Worm (Caenorhabditis elegans): ENCODE measurements around the gene rnp-4.

ce11 chrIII:4358345-4358744, 47.7 kb upstream of the rnp-4 start:
- TF ChIP-seq lin-1 (GFP tag; IDR thresholded peaks at IDR 0.05) (no peak), tag-97 (GFP tag; IDR thresholded peaks at IDR 0.05) (no peak), fos-1 (tag; optimal IDR thresholded peaks at IDR 0.05) (no peak), F49E8.2 (tag; optimal IDR thresholded peaks at IDR 0.05; ENCODE audit: borderline replicate concordance) (no peak), lin-13 (GFP tag; optimal IDR thresholded peaks at IDR 0.05) (no peak), skn-1 (tag; optimal IDR thresholded peaks at IDR 0.05) (no peak), ctbp-1 (GFP tag; IDR thresholded peaks at IDR 0.05) (no peak), ces-1 (GFP tag; optimal IDR thresholded peaks at IDR 0.05) (no peak), dmd-6 (GFP tag; IDR thresholded peaks at IDR 0.05) (no peak)

Data from whole organism, L4 larva.